Fruit fly (Drosophila melanogaster): Measurements from ENCODE around the gene Ide.

DNA sequence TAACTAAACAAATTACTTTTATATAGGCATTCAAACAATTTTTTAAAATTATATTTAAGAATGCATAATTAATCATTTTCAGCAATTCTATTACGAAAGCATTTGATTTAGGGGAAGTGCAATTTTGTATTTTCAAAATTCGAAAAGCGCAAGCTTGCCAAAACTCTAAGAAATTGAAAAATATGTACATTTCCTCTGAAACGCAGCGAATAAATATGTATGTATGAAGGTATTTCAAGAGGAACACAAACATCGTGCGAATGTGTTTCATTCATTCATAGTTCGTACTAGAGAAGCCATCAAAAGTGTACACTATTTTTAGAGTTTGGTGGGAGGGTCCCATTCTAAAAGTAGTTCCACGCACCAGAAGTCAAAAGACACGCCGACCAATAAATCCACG lies 5.7 kb downstream of the Ide start, which contains the start of gene CG13247:
- TF ChIP-seq CG34406 (GFP tag; optimal IDR thresholded peaks at IDR 0.05) (no peak), CG10631 (GFP tag; optimal IDR thresholded peaks at IDR 0.05) (no peak), CG3032 (tag; optimal IDR thresholded peaks at IDR 0.05) (no peak), esn (GFP tag; optimal IDR thresholded peaks at IDR 0.05) (no peak), CG1621 (tag; optimal IDR thresholded peaks at IDR 0.05) (no peak), dac (GFP tag; optimal IDR thresholded peaks at IDR 0.05) (no peak)

All from whole organism, prepupa.